Worm (Caenorhabditis elegans) whole organism, late embryonic: Measurements from ENCODE around the gene nhr-135.

Experiments used
- T23F11.4 ChIP-seq: fragments of 200-800 bp; sonication (Bioruptor generic); optimal IDR thresholded peaks from 2 replicates; lab custom pipeline; 2018; ENCODE audit warnings: mild to moderate bottlenecking, missing genetic modification characterization, missing compliant biosample characterization
- ceh-45 ChIP-seq: fragments of 200-800 bp; sonication (Bioruptor generic); IDR thresholded peaks from 2 replicates; pipeline ENCODE4 v1.3.6; 2022; ENCODE audit warnings: missing genetic modification reagents, missing genetic modification characterization, missing compliant biosample characterization
- fkh-10 ChIP-seq: fragments of 150-350 bp; optimal IDR thresholded peaks from 2 replicates; lab custom pipeline; 2014; ENCODE audit warnings: missing biosample characterization, missing genetic modification reagents, missing genetic modification characterization
- hlh-15 ChIP-seq: sonication (generic microtip); optimal IDR thresholded peaks from 2 replicates; lab custom pipeline; 2016; ENCODE audit warnings: missing genetic modification characterization, missing compliant biosample characterization
- lim-6 ChIP-seq: sonication (generic microtip); optimal IDR thresholded peaks from 2 replicates; lab custom pipeline; 2016; ENCODE audit warnings: missing genetic modification characterization, missing compliant biosample characterization
- lin-11 ChIP-seq: fragments of 200-800 bp; sonication (Bioruptor generic); optimal IDR thresholded peaks from 2 replicates; lab custom pipeline; 2018; ENCODE audit warnings: mild to moderate bottlenecking, missing genetic modification characterization, missing compliant biosample characterization
- odd-2 ChIP-seq: sonication (generic microtip); optimal IDR thresholded peaks from 2 replicates; lab custom pipeline; 2017; ENCODE audit warnings: antibody characterized with exemption, mild to moderate bottlenecking, missing genetic modification characterization, missing compliant biosample characterization
- pag-3 ChIP-seq: sonication (generic microtip); optimal IDR thresholded peaks from 2 replicates; lab custom pipeline; 2016; ENCODE audit warnings: missing compliant biosample characterization, missing genetic modification characterization, borderline replicate concordance
- rnt-1 ChIP-seq: sonication (generic microtip); optimal IDR thresholded peaks from 2 replicates; lab custom pipeline; 2016; ENCODE audit warnings: missing genetic modification characterization, missing compliant biosample characterization
- zip-5 ChIP-seq: sonication (generic microtip); optimal IDR thresholded peaks from 2 replicates; lab custom pipeline; 2016; ENCODE audit warnings: missing genetic modification characterization, missing compliant biosample characterization
- ztf-16 ChIP-seq: sonication (generic microtip); optimal IDR thresholded peaks from 2 replicates; lab custom pipeline; 2017; ENCODE audit warnings: missing genetic modification characterization, missing compliant biosample characterization

DNA sequence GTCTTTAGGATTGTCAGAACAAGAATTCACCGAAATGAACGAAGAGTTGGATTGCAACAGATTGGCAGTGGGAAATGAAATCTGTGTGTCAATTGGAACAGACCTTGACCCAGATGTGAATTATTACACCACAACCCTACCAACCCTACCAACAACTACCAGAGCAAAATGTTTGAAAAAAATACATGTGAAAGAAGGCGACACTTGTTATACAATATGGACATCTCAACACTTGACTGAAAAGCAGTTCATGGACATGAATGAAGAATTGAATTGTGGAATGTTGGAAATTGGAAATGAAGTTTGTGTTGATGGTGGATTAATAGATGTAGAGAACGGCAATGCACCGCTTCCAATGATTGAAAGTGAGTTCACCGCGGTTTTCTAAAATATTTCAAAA is 30.4 kb upstream of the nhr-135 start:
- TF ChIP-seq odd-2 (tag; lab: Kevin White, UChicago) (no peak), lim-6 (tag; lab: Kevin White, UChicago) (no peak), fkh-10 (GFP tag; lab: Kevin White, UChicago) (no peak), rnt-1 (no peak), ztf-16 (no peak), ceh-45 (no peak), lin-11 (tag; lab: Kevin White, UChicago) (no peak), hlh-15 (tag; lab: Kevin White, UChicago) (no peak), pag-3 (tag; lab: Kevin White, UChicago) (no peak), T23F11.4 (GFP tag; lab: Kevin White, UChicago) (no peak), zip-5 (no peak)
